Fruit fly (Drosophila melanogaster) whole organism, adult: ENCODE data around the gene CG31835.

ENCODE experiments used
- CG11617 ChIP-seq: fragments of 200-800 bp; sonication (Bioruptor generic); optimal IDR thresholded peaks from 2 replicates; lab custom pipeline; 2017; ENCODE audit warnings: mild to moderate bottlenecking, missing biosample characterization, missing genetic modification reagents, missing genetic modification characterization
- CG12768 ChIP-seq: fragments of 200-800 bp; sonication (Bioruptor generic); optimal IDR thresholded peaks from 2 replicates; lab custom pipeline; 2017; ENCODE audit warnings: missing biosample characterization, missing genetic modification characterization, mild to moderate bottlenecking, moderate library complexity, missing genetic modification reagents
- CG7101 ChIP-seq: fragments of 200-800 bp; sonication (Bioruptor generic); optimal IDR thresholded peaks from 2 replicates; lab custom pipeline; 2018; ENCODE audit warnings: missing biosample characterization, mild to moderate bottlenecking, missing genetic modification characterization, moderate library complexity
- Clk ChIP-seq: fragments of 200-800 bp; sonication (Bioruptor generic); optimal IDR thresholded peaks from 2 replicates; lab custom pipeline; 2017; ENCODE audit warnings: missing biosample characterization, missing genetic modification characterization
- Crg-1 ChIP-seq: fragments of 200-800 bp; sonication (Bioruptor generic); optimal IDR thresholded peaks from 2 replicates; lab custom pipeline; 2016; ENCODE audit warnings: missing biosample characterization, missing genetic modification characterization
- Mnt ChIP-seq: fragments of 200-800 bp; sonication (Bioruptor generic); optimal IDR thresholded peaks from 2 replicates; lab custom pipeline; 2016; ENCODE audit warnings: missing biosample characterization, mild to moderate bottlenecking, missing genetic modification characterization
- ovo ChIP-seq: fragments of 200-800 bp; sonication (Bioruptor generic); optimal IDR thresholded peaks from 2 replicates; lab custom pipeline; 2016; ENCODE audit warnings: missing biosample characterization, missing genetic modification characterization
- toe ChIP-seq: fragments of 200-800 bp; sonication (Bioruptor generic); optimal IDR thresholded peaks from 2 replicates; lab custom pipeline; 2016; ENCODE audit warnings: missing biosample characterization, missing genetic modification characterization

DNA sequence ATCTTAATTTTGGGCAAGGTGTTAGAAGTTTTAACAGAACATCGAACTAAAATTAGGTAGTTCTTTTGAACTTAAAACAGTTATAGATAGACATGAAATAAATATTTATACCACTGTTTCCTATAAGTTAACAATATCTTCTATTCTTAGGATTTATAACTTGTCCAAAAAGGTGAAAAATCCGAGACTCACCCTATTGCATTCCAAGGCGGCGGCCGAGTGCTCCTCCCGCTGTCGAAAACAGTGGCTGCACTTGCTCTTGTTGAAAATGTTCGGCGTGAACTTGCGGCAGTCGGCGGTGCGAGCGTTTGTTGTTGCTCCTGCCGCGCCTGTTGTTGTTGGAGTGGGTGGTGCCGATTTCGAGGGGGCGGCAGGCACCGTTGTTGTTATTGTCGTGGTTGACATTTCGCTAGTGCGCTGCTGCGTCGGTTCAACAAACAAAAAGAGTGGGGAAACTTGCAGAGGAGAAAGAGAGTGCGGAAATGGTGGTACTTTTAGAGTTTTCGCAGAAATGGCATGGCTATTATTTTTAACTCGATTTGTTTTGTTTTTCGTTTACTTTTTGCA, 47.3 kb upstream of the CG31835 start:
- TF ChIP-seq Mnt (no peak), Crg-1 (GFP tag; lab: Kevin White, UChicago) (no peak), CG11617 (GFP tag; lab: Kevin White, UChicago) (no peak), Clk (GFP tag; lab: Kevin White, UChicago) (no peak), CG12768 (GFP tag; lab: Kevin White, UChicago) (no peak), ovo (GFP tag; lab: Kevin White, UChicago) (no peak), CG7101 (no peak), toe (GFP tag; lab: Kevin White, UChicago) (no peak)
